Fruit fly (Drosophila melanogaster) whole organism, embryonic: Measurements from ENCODE around the gene Srr.

Experiments
- Ada2b ChIP-seq: fragments of 200-800 bp; sonication (Bioruptor generic); IDR thresholded peaks from 2 replicates; pipeline ENCODE4 v1.3.6; 2022; ENCODE audit warnings: missing biosample characterization, missing genetic modification characterization
- B-H2 ChIP-seq: fragments of 200-800 bp; sonication (Bioruptor generic); optimal IDR thresholded peaks from 2 replicates; lab custom pipeline; 2018; ENCODE audit warnings: missing biosample characterization, mild to moderate bottlenecking, missing genetic modification characterization
- Bdp1 ChIP-seq: fragments of 200-800 bp; sonication (Bioruptor generic); optimal IDR thresholded peaks from 3 replicates; lab custom pipeline; 2016; ENCODE audit warnings: missing biosample characterization, missing genetic modification characterization
- BtbVII ChIP-seq: fragments of 200-800 bp; sonication (Bioruptor generic); optimal IDR thresholded peaks from 3 replicates; lab custom pipeline; 2017; ENCODE audit warnings: missing biosample characterization, mild to moderate bottlenecking, missing genetic modification characterization
- CG10431 ChIP-seq: fragments of 200-800 bp; sonication (Bioruptor generic); optimal IDR thresholded peaks from 3 replicates; lab custom pipeline; 2018; ENCODE audit warnings: missing biosample characterization, mild to moderate bottlenecking, missing genetic modification characterization
- CG10565 ChIP-seq: fragments of 200-800 bp; sonication (Bioruptor generic); optimal IDR thresholded peaks from 3 replicates; lab custom pipeline; 2016; ENCODE audit warnings: missing biosample characterization, mild to moderate bottlenecking, missing genetic modification characterization
- CG11093 ChIP-seq: fragments of 200-800 bp; sonication (Bioruptor generic); IDR thresholded peaks from 3 replicates; pipeline ENCODE4 v1.3.6; 2022; ENCODE audit warnings: missing biosample characterization, missing genetic modification characterization
- CG12071 ChIP-seq: fragments of 200-800 bp; sonication (Bioruptor generic); optimal IDR thresholded peaks from 3 replicates; lab custom pipeline; 2018; ENCODE audit warnings: missing biosample characterization, mild to moderate bottlenecking, missing genetic modification characterization
- CG12942 ChIP-seq: fragments of 200-800 bp; sonication (Bioruptor generic); optimal IDR thresholded peaks from 3 replicates; lab custom pipeline; 2016; ENCODE audit warnings: missing biosample characterization, missing genetic modification characterization
- CG13287 ChIP-seq: fragments of 200-800 bp; sonication (Bioruptor generic); IDR thresholded peaks from 2 replicates; pipeline ENCODE4 v1.3.6; 2022; ENCODE audit warnings: missing biosample characterization, missing genetic modification characterization; ENCODE audit not compliant: partially characterized antibody
- CG14860 ChIP-seq: fragments of 200-800 bp; sonication (Bioruptor generic); IDR thresholded peaks from 3 replicates; pipeline ENCODE4 v1.3.6; 2022; ENCODE audit warnings: missing biosample characterization, missing genetic modification characterization; ENCODE audit not compliant: partially characterized antibody
- CG15011 ChIP-seq: fragments of 200-800 bp; sonication (Bioruptor generic); optimal IDR thresholded peaks from 3 replicates; lab custom pipeline; 2018; ENCODE audit warnings: missing biosample characterization, mild to moderate bottlenecking, missing genetic modification characterization
- CG15514 ChIP-seq: fragments of 200-800 bp; sonication (Bioruptor generic); optimal IDR thresholded peaks from 3 replicates; lab custom pipeline; 2017; ENCODE audit warnings: missing biosample characterization, missing genetic modification characterization, mild to moderate bottlenecking, moderate library complexity, missing genetic modification reagents
- CG1792 ChIP-seq: fragments of 200-800 bp; sonication (Bioruptor generic); optimal IDR thresholded peaks from 2 replicates; lab custom pipeline; 2016; ENCODE audit warnings: missing biosample characterization, missing genetic modification characterization
- CG18011 ChIP-seq: fragments of 200-800 bp; sonication (Bioruptor generic); optimal IDR thresholded peaks from 2 replicates; lab custom pipeline; 2017; ENCODE audit warnings: missing biosample characterization, missing genetic modification characterization, mild to moderate bottlenecking, moderate library complexity, missing genotype
- CG31388 ChIP-seq: fragments of 200-800 bp; sonication (Bioruptor generic); optimal IDR thresholded peaks from 2 replicates; lab custom pipeline; 2016; ENCODE audit warnings: missing biosample characterization, missing genetic modification characterization
- CG31441 ChIP-seq: fragments of 200-800 bp; sonication (Bioruptor generic); IDR thresholded peaks from 2 replicates; pipeline ENCODE4 v1.3.6; 2022; ENCODE audit warnings: missing biosample characterization, missing genetic modification characterization
- CG32767 ChIP-seq: fragments of 200-800 bp; sonication (Bioruptor generic); IDR thresholded peaks from 2 replicates; pipeline ENCODE4 v1.3.6; 2022; ENCODE audit warnings: missing biosample characterization, missing genetic modification characterization
- CG34224 ChIP-seq: fragments of 200-800 bp; sonication (Bioruptor generic); IDR thresholded peaks from 3 replicates; pipeline ENCODE4 v1.3.6; 2022; ENCODE audit warnings: missing biosample characterization, missing genetic modification characterization; ENCODE audit not compliant: partially characterized antibody
- CG3726 ChIP-seq: fragments of 200-800 bp; sonication (Bioruptor generic); IDR thresholded peaks from 3 replicates; pipeline ENCODE4, ENCODE4 v1.3.6; 2022; ENCODE audit warnings: missing biosample characterization, missing genetic modification characterization
- CG4360 ChIP-seq: fragments of 200-800 bp; sonication (Bioruptor generic); IDR thresholded peaks from 2 replicates; pipeline ENCODE4 v1.3.6; 2022; ENCODE audit warnings: missing biosample characterization, missing genetic modification characterization
- CG6765 ChIP-seq: fragments of 200-800 bp; sonication (Bioruptor generic); optimal IDR thresholded peaks from 3 replicates; lab custom pipeline; 2017; ENCODE audit warnings: missing biosample characterization, mild to moderate bottlenecking, missing genetic modification characterization
- CG8089 ChIP-seq: fragments of 200-800 bp; sonication (Bioruptor generic); optimal IDR thresholded peaks from 3 replicates; lab custom pipeline; 2016; ENCODE audit warnings: missing biosample characterization, missing genetic modification characterization
- CG9215 ChIP-seq: fragments of 200-800 bp; sonication (Bioruptor generic); IDR thresholded peaks from 2 replicates; pipeline ENCODE4 v1.3.6; 2022; ENCODE audit warnings: missing biosample characterization, missing genetic modification characterization
- CG9609 ChIP-seq: fragments of 200-800 bp; sonication (Bioruptor generic); optimal IDR thresholded peaks from 3 replicates; lab custom pipeline; 2016; ENCODE audit warnings: missing biosample characterization, missing genetic modification characterization
- CG9876 ChIP-seq: fragments of 200-800 bp; sonication (Bioruptor generic); optimal IDR thresholded peaks from 2 replicates; lab custom pipeline; 2016; ENCODE audit warnings: missing biosample characterization, missing genetic modification characterization
- CG9932 ChIP-seq: fragments of 200-800 bp; sonication (Bioruptor generic); IDR thresholded peaks from 2 replicates; pipeline ENCODE4 v1.3.6; 2022; ENCODE audit warnings: missing biosample characterization, missing genetic modification characterization
- Chrac-16 ChIP-seq: fragments of 200-800 bp; sonication (Bioruptor generic); optimal IDR thresholded peaks from 3 replicates; lab custom pipeline; 2016; ENCODE audit warnings: missing biosample characterization, missing genetic modification characterization
- Dad ChIP-seq: fragments of 200-800 bp; sonication (Bioruptor generic); optimal IDR thresholded peaks from 3 replicates; lab custom pipeline; 2016; ENCODE audit warnings: missing biosample characterization, missing genetic modification characterization
- Dfd ChIP-seq, 2 experiments: fragments of >200 bp; optimal IDR thresholded peaks; 2 replicates each; lab custom pipeline; 2017; ENCODE audit warnings: missing biosample characterization in 2 of 2, missing genetic modification characterization in 2 of 2
- Dip2 ChIP-seq: fragments of 200-800 bp; sonication (Bioruptor generic); IDR thresholded peaks from 2 replicates; pipeline ENCODE4 v1.3.6; 2022; ENCODE audit warnings: missing biosample characterization, missing genetic modification characterization
- ERR ChIP-seq: fragments of 200-800 bp; sonication (Bioruptor generic); optimal IDR thresholded peaks from 2 replicates; lab custom pipeline; 2016; ENCODE audit warnings: missing biosample characterization, missing genetic modification characterization
- H15 ChIP-seq: fragments of 200-800 bp; sonication (Bioruptor generic); IDR thresholded peaks from 3 replicates; pipeline ENCODE4 v1.3.6; 2022; ENCODE audit warnings: missing biosample characterization, missing genetic modification characterization
- Nf-YA ChIP-seq: fragments of 200-800 bp; sonication (Bioruptor generic); IDR thresholded peaks from 2 replicates; pipeline ENCODE4 v1.3.6; 2022; ENCODE audit warnings: missing biosample characterization, missing genetic modification characterization
- NfI ChIP-seq: fragments of 200-800 bp; sonication (Bioruptor generic); optimal IDR thresholded peaks from 3 replicates; lab custom pipeline; 2018; ENCODE audit warnings: missing biosample characterization, mild to moderate bottlenecking, missing genetic modification characterization, moderate library complexity
- Opbp ChIP-seq: fragments of 200-800 bp; sonication (Bioruptor generic); IDR thresholded peaks from 3 replicates; pipeline ENCODE4 v1.3.6; 2022; ENCODE audit warnings: missing biosample characterization, missing genetic modification characterization; ENCODE audit not compliant: partially characterized antibody
- Rfx ChIP-seq: fragments of 200-800 bp; sonication (Bioruptor generic); IDR thresholded peaks from 2 replicates; pipeline ENCODE4 v1.3.6; 2022; ENCODE audit warnings: missing biosample characterization, missing genetic modification characterization
- Six4 ChIP-seq: fragments of 200-800 bp; sonication (Bioruptor generic); optimal IDR thresholded peaks from 2 replicates; lab custom pipeline; 2016; ENCODE audit warnings: missing biosample characterization, missing genetic modification characterization
- ato ChIP-seq: fragments of 200-800 bp; sonication (Bioruptor generic); IDR thresholded peaks from 2 replicates; pipeline ENCODE4 v1.3.6; 2022; ENCODE audit warnings: missing biosample characterization, missing genetic modification characterization; ENCODE audit not compliant: partially characterized antibody
- bigmax ChIP-seq: fragments of 200-800 bp; sonication (Bioruptor generic); optimal IDR thresholded peaks from 2 replicates; lab custom pipeline; 2018; ENCODE audit warnings: missing biosample characterization, mild to moderate bottlenecking, missing genetic modification characterization
- caup ChIP-seq: fragments of 200-800 bp; sonication (Bioruptor generic); optimal IDR thresholded peaks from 3 replicates; lab custom pipeline; 2017; ENCODE audit warnings: missing biosample characterization, mild to moderate bottlenecking, missing genetic modification characterization, moderate library complexity; ENCODE audit not compliant: severe bottlenecking
- croc ChIP-seq: fragments of 200-800 bp; sonication (Bioruptor generic); conservative IDR thresholded peaks from 3 replicates; pipeline ENCODE4 v1.3.6; 2022; ENCODE audit warnings: missing biosample characterization, missing genetic modification characterization
- da ChIP-seq: fragments of 200-800 bp; sonication (Bioruptor generic); optimal IDR thresholded peaks from 2 replicates; lab custom pipeline; 2016; ENCODE audit warnings: missing biosample characterization, missing genetic modification characterization
- exex ChIP-seq: fragments of 200-800 bp; sonication (Bioruptor generic); optimal IDR thresholded peaks from 4 replicates; lab custom pipeline; 2018; ENCODE audit warnings: missing biosample characterization, mild to moderate bottlenecking, missing genetic modification characterization, moderate library complexity
- hth ChIP-seq: fragments of >200 bp; optimal IDR thresholded peaks from 2 replicates; lab custom pipeline; 2017; ENCODE audit warnings: inconsistent platforms
- kni ChIP-seq: fragments of 200-800 bp; sonication (Bioruptor generic); optimal IDR thresholded peaks from 3 replicates; lab custom pipeline; 2017; ENCODE audit warnings: mild to moderate bottlenecking, missing biosample characterization, missing genetic modification reagents, missing genetic modification characterization
- odd ChIP-seq: fragments of 200-800 bp; sonication (Bioruptor generic); optimal IDR thresholded peaks from 2 replicates; lab custom pipeline; 2017; ENCODE audit warnings: missing biosample characterization, mild to moderate bottlenecking, missing genetic modification characterization
- onecut ChIP-seq: fragments of 200-800 bp; sonication (Bioruptor generic); IDR thresholded peaks from 2 replicates; pipeline ENCODE4 v1.3.6; 2022; ENCODE audit warnings: missing biosample characterization, missing genetic modification characterization
- tll ChIP-seq, 2 experiments: fragments of 200-800 bp in 1 of 2; fragments of >200 bp in 1 of 2; sonication (Bioruptor generic) in 1 of 2; optimal IDR thresholded peaks; 2 replicates each; lab custom pipeline; 2017 to 2019; ENCODE audit warnings: missing biosample characterization in 2 of 2, missing genetic modification characterization in 2 of 2, mild to moderate bottlenecking in 1 of 2, moderate library complexity in 1 of 2
- toy ChIP-seq: fragments of 200-800 bp; sonication (Bioruptor generic); IDR thresholded peaks from 2 replicates; pipeline ENCODE4 v1.3.6; 2022; ENCODE audit warnings: missing biosample characterization, missing genetic modification characterization
- z ChIP-seq: fragments of 200-800 bp; sonication (Bioruptor generic); IDR thresholded peaks from 3 replicates; pipeline ENCODE4 v1.3.6; 2022; ENCODE audit warnings: missing biosample characterization, missing genetic modification characterization

Srr gene

dm6 chr3R:9342248-9342882, 22.8 kb upstream of the Srr start (continued):
- no peak for TF ChIP-seq Bdp1 (GFP tag; lab: Kevin White, UChicago)
- TF ChIP-seq CG9932, result peak; percentile 11; the same call in 1 of the 2 replicates
- no peak for TF ChIP-seq Dip2 (GFP tag; lab: Robert Waterston, UW)
- TF ChIP-seq CG31388 (GFP tag; lab: Kevin White, UChicago), result no peak
- peak; percentile 68 for TF ChIP-seq caup
- TF ChIP-seq croc, result no peak
- TF ChIP-seq CG9876 (GFP tag; lab: Kevin White, UChicago), result no peak
- TF ChIP-seq CG12071 (GFP tag; lab: Kevin White, UChicago), result peak; percentile 69
- TF ChIP-seq Six4, result peak; percentile 18
- peak; percentile 58 for TF ChIP-seq NfI (GFP tag; lab: Kevin White, UChicago)
- no peak for TF ChIP-seq kni (GFP tag; lab: Kevin White, UChicago)
- no peak for TF ChIP-seq exex (tag; lab: Kevin White, UChicago)
- peak; percentile 4 for TF ChIP-seq CG12942 (GFP tag; lab: Kevin White, UChicago)
- no peak for TF ChIP-seq CG13287 (GFP tag; lab: Robert Waterston, UW)
- TF ChIP-seq da (GFP tag; lab: Kevin White, UChicago), result no peak
- no peak for TF ChIP-seq CG18011 (GFP tag; lab: Kevin White, UChicago)
- no peak for TF ChIP-seq ERR (GFP tag; lab: Kevin White, UChicago)
- no peak for TF ChIP-seq CG3726 (GFP tag; lab: Robert Waterston, UW)
- 0 out of 2 replicates have a peak, but pooled peaks have one; percentile 10 for TF ChIP-seq CG32767 (GFP tag; lab: Robert Waterston, UW)
- peak; percentile 58 for TF ChIP-seq Rfx (GFP tag; lab: Robert Waterston, UW)
- TF ChIP-seq tll (GFP tag; optimal IDR thresholded peaks at IDR 0.05; lab: Kevin White, UChicago), result no peak
- TF ChIP-seq hth (lab: Kevin White, UChicago), result no peak
- no peak for TF ChIP-seq Chrac-16 (GFP tag; lab: Kevin White, UChicago)
- TF ChIP-seq CG8089, result no peak
- TF ChIP-seq CG1792 (GFP tag; lab: Kevin White, UChicago), result no peak
- no peak for TF ChIP-seq CG11093 (GFP tag; lab: Robert Waterston, UW)
- peak; percentile 50 for TF ChIP-seq onecut
- TF ChIP-seq bigmax (GFP tag; lab: Kevin White, UChicago), result peak; percentile 18
- no peak for TF ChIP-seq CG4360
- TF ChIP-seq CG15011 (GFP tag; lab: Kevin White, UChicago), result peak; percentile 56
- no peak for TF ChIP-seq Opbp
- TF ChIP-seq Dad (GFP tag; lab: Kevin White, UChicago), result no peak
- no peak for TF ChIP-seq CG9609 (GFP tag; lab: Kevin White, UChicago)
- TF ChIP-seq CG15514 (GFP tag; lab: Kevin White, UChicago), result peak; percentile 69
- peak; percentile 81 for TF ChIP-seq B-H2 (GFP tag; lab: Kevin White, UChicago)
- no peak for TF ChIP-seq Dfd (GFP tag; optimal IDR thresholded peaks at IDR 0.05; lab: Kevin White, UChicago)
- peak; percentile 57 for TF ChIP-seq CG31441 (GFP tag; lab: Robert Waterston, UW)
- TF ChIP-seq BtbVII (GFP tag; lab: Kevin White, UChicago), result peak; percentile 67
- TF ChIP-seq toy (GFP tag; lab: Robert Waterston, UW), result no peak
- TF ChIP-seq H15 (GFP tag; lab: Robert Waterston, UW), result no peak
- peak; percentile 31 for TF ChIP-seq CG10431 (GFP tag; lab: Kevin White, UChicago)
- TF ChIP-seq CG10565, result no peak
- TF ChIP-seq CG34224 (GFP tag; lab: Robert Waterston, UW), result no peak
- peak; percentile 50 for TF ChIP-seq CG6765 (GFP tag; lab: Kevin White, UChicago)
- peak; percentile 65 for TF ChIP-seq odd (GFP tag; lab: Kevin White, UChicago)
- no peak for TF ChIP-seq CG9215 (GFP tag; lab: Robert Waterston, UW)
- no peak for TF ChIP-seq z (GFP tag; lab: Robert Waterston, UW)
- no peak for TF ChIP-seq CG14860 (GFP tag; lab: Robert Waterston, UW)
- TF ChIP-seq ato (GFP tag; lab: Robert Waterston, UW), result no peak
- TF ChIP-seq Nf-YA (GFP tag; lab: Robert Waterston, UW), result no peak
- no peak for TF ChIP-seq Ada2b (GFP tag; lab: Robert Waterston, UW)
